Worm (Caenorhabditis elegans) whole organism, young adult: ENCODE measurements around the gene clec-187.

ENCODE experiments used
- B0019.2 ChIP-seq: fragments of 200-800 bp; sonication (Bioruptor generic); conservative IDR thresholded peaks from 2 replicates; pipeline ENCODE4 v1.3.6; 2022; ENCODE audit warnings: missing genetic modification reagents, missing genetic modification characterization, missing compliant biosample characterization
- C06A6.2 ChIP-seq: fragments of 200-800 bp; sonication (Bioruptor generic); conservative IDR thresholded peaks from 2 replicates; pipeline ENCODE4 v1.3.6; 2022; ENCODE audit warnings: missing genetic modification characterization, missing compliant biosample characterization
- D2030.7 ChIP-seq: fragments of 200-800 bp; sonication (Bioruptor generic); IDR thresholded peaks from 2 replicates; pipeline ENCODE4 v1.3.6; 2022; ENCODE audit warnings: missing genetic modification reagents, missing genetic modification characterization, missing compliant biosample characterization
- F22D6.2 ChIP-seq: sonication (generic microtip); optimal IDR thresholded peaks from 2 replicates; lab custom pipeline; 2016; ENCODE audit warnings: mild to moderate bottlenecking, missing genetic modification characterization, missing compliant biosample characterization
- F23B12.7 ChIP-seq: sonication (generic microtip); optimal IDR thresholded peaks from 2 replicates; lab custom pipeline; 2017; ENCODE audit warnings: missing genetic modification characterization, mild to moderate bottlenecking, missing compliant biosample characterization, antibody characterized with exemption, moderate library complexity; ENCODE audit not compliant: insufficient read depth
- F37B4.10 ChIP-seq: fragments of 200-800 bp; sonication (Bioruptor generic); IDR thresholded peaks from 2 replicates; pipeline ENCODE4 v1.3.6; 2022; ENCODE audit warnings: missing genetic modification characterization, missing compliant biosample characterization
- F39B2.1 ChIP-seq: fragments of 200-800 bp; sonication (Bioruptor generic); IDR thresholded peaks from 2 replicates; pipeline ENCODE4 v1.3.6; 2022; ENCODE audit warnings: missing genetic modification reagents, missing genetic modification characterization, missing compliant biosample characterization
- F57A8.1 ChIP-seq: fragments of 200-800 bp; sonication (Bioruptor generic); optimal IDR thresholded peaks from 2 replicates; lab custom pipeline; 2018; ENCODE audit warnings: mild to moderate bottlenecking, missing genetic modification characterization, moderate library complexity, missing compliant biosample characterization
- K12H6.12 ChIP-seq: fragments of 200-800 bp; sonication (Bioruptor generic); optimal IDR thresholded peaks from 2 replicates; lab custom pipeline; 2018; ENCODE audit warnings: mild to moderate bottlenecking, missing genetic modification characterization, missing compliant biosample characterization
- T07F8.4 ChIP-seq: sonication (generic microtip); optimal IDR thresholded peaks from 2 replicates; lab custom pipeline; 2016; ENCODE audit warnings: mild to moderate bottlenecking, missing genetic modification characterization, moderate library complexity, missing compliant biosample characterization
- ZK185.1 ChIP-seq: sonication (generic microtip); optimal IDR thresholded peaks from 2 replicates; lab custom pipeline; 2016; ENCODE audit warnings: mild to moderate bottlenecking, missing genetic modification characterization, missing compliant biosample characterization; ENCODE audit not compliant: poor library complexity, severe bottlenecking
- akir-1 ChIP-seq: fragments of 200-800 bp; sonication (Bioruptor generic); optimal IDR thresholded peaks from 2 replicates; lab custom pipeline; 2018; ENCODE audit warnings: mild to moderate bottlenecking, missing genetic modification characterization, moderate library complexity, missing compliant biosample characterization
- aptf-2 ChIP-seq: fragments of 200-800 bp; sonication (Bioruptor generic); conservative IDR thresholded peaks from 2 replicates; pipeline ENCODE4 v1.3.6; 2022; ENCODE audit warnings: missing genetic modification reagents, missing genetic modification characterization, missing compliant biosample characterization
- aptf-3 ChIP-seq: fragments of 200-800 bp; sonication (Bioruptor generic); IDR thresholded peaks from 2 replicates; pipeline ENCODE4 v1.3.6; 2022; ENCODE audit warnings: missing genetic modification characterization, missing compliant biosample characterization
- atf-7 ChIP-seq: sonication (generic microtip); optimal IDR thresholded peaks from 2 replicates; lab custom pipeline; 2017; ENCODE audit warnings: mild to moderate bottlenecking, missing genetic modification characterization, missing compliant biosample characterization
- attf-3 ChIP-seq: fragments of 200-800 bp; sonication (Bioruptor generic); conservative IDR thresholded peaks from 2 replicates; pipeline ENCODE4 v1.3.6; 2022; ENCODE audit warnings: missing genetic modification reagents, missing genetic modification characterization, missing compliant biosample characterization
- bed-1 ChIP-seq: fragments of 200-800 bp; sonication (Bioruptor generic); IDR thresholded peaks from 2 replicates; pipeline ENCODE4 v1.3.6; 2022; ENCODE audit warnings: missing genetic modification reagents, missing genetic modification characterization, missing compliant biosample characterization
- cebp-1 ChIP-seq, 2 experiments: fragments of 200-800 bp in 1 of 2; sonication (Bioruptor generic) in 1 of 2; sonication (generic microtip) in 1 of 2; IDR thresholded peaks in 1 of 2; optimal IDR thresholded peaks in 1 of 2; 2 replicates each; pipeline versions ENCODE4 v1.3.6 to Lab custom; 2017 to 2022; ENCODE audit warnings: missing compliant biosample characterization in 2 of 2, missing genetic modification characterization in 2 of 2, mild to moderate bottlenecking in 1 of 2, missing genetic modification reagents in 1 of 2, moderate library complexity in 1 of 2
- ceh-100 ChIP-seq: fragments of 200-800 bp; sonication (Bioruptor generic); IDR thresholded peaks from 2 replicates; pipeline ENCODE4 v1.3.6; 2022; ENCODE audit warnings: missing genetic modification reagents, missing genetic modification characterization, missing compliant biosample characterization
- ceh-27 ChIP-seq: fragments of 200-800 bp; sonication (Bioruptor generic); optimal IDR thresholded peaks from 2 replicates; lab custom pipeline; 2018; ENCODE audit warnings: mild to moderate bottlenecking, missing genetic modification characterization, moderate library complexity, missing compliant biosample characterization
- ceh-40 ChIP-seq: fragments of 200-800 bp; sonication (Bioruptor generic); IDR thresholded peaks from 2 replicates; pipeline ENCODE4 v1.3.6; 2022; ENCODE audit warnings: missing genetic modification characterization, missing compliant biosample characterization
- chd-7 ChIP-seq: sonication (generic microtip); optimal IDR thresholded peaks from 2 replicates; lab custom pipeline; 2016; ENCODE audit warnings: mild to moderate bottlenecking, missing genetic modification characterization, moderate library complexity, missing compliant biosample characterization
- dox-1 ChIP-seq: fragments of 200-800 bp; sonication (Bioruptor generic); IDR thresholded peaks from 2 replicates; pipeline ENCODE4 v1.3.6; 2022; ENCODE audit warnings: missing genetic modification reagents, missing genetic modification characterization, missing compliant biosample characterization
- egl-44 ChIP-seq: fragments of 200-800 bp; sonication (Bioruptor generic); IDR thresholded peaks from 2 replicates; pipeline ENCODE4 v1.3.6; 2022; ENCODE audit warnings: missing genetic modification reagents, missing genetic modification characterization, missing compliant biosample characterization
- hmg-1.2 ChIP-seq: fragments of 200-800 bp; sonication (Bioruptor generic); IDR thresholded peaks from 2 replicates; pipeline ENCODE4 v1.3.6; 2022; ENCODE audit warnings: missing genetic modification reagents, missing genetic modification characterization, missing compliant biosample characterization
- lin-40 ChIP-seq: sonication (generic microtip); optimal IDR thresholded peaks from 2 replicates; lab custom pipeline; 2016; ENCODE audit warnings: missing genetic modification characterization, mild to moderate bottlenecking, missing compliant biosample characterization, missing genotype, missing genetic modification reagents
- lsy-27 ChIP-seq: sonication (generic microtip); optimal IDR thresholded peaks from 2 replicates; lab custom pipeline; 2017; ENCODE audit warnings: missing genetic modification characterization, mild to moderate bottlenecking, missing compliant biosample characterization, antibody characterized with exemption, missing genotype, borderline replicate concordance; ENCODE audit not compliant: insufficient read depth
- madf-10 ChIP-seq: sonication (generic microtip); optimal IDR thresholded peaks from 2 replicates; lab custom pipeline; 2016; ENCODE audit warnings: mild to moderate bottlenecking, missing genetic modification characterization, missing compliant biosample characterization
- madf-6 ChIP-seq: fragments of 200-800 bp; sonication (Bioruptor generic); IDR thresholded peaks from 2 replicates; pipeline ENCODE4 v1.3.6; 2022; ENCODE audit warnings: missing genetic modification reagents, missing genetic modification characterization, missing compliant biosample characterization
- mel-28 ChIP-seq: sonication (generic microtip); optimal IDR thresholded peaks from 2 replicates; lab custom pipeline; 2016; ENCODE audit warnings: borderline replicate concordance, mild to moderate bottlenecking, missing genetic modification characterization, missing compliant biosample characterization
- nfya-1 ChIP-seq: sonication (generic microtip); optimal IDR thresholded peaks from 2 replicates; lab custom pipeline; 2017; ENCODE audit warnings: antibody characterized with exemption, missing compliant biosample characterization, missing genetic modification characterization, borderline replicate concordance; ENCODE audit not compliant: insufficient read depth
- nfya-2 ChIP-seq: fragments of 200-800 bp; sonication (Bioruptor generic); IDR thresholded peaks from 2 replicates; pipeline ENCODE4 v1.3.6; 2022; ENCODE audit warnings: missing genetic modification reagents, missing genetic modification characterization, missing compliant biosample characterization
- nfyb-1 ChIP-seq: fragments of 200-800 bp; sonication (Bioruptor generic); IDR thresholded peaks from 2 replicates; pipeline ENCODE4 v1.3.6; 2022; ENCODE audit warnings: missing genetic modification reagents, missing genetic modification characterization, missing compliant biosample characterization
- nhr-120 ChIP-seq: fragments of 200-800 bp; sonication (Bioruptor generic); IDR thresholded peaks from 2 replicates; pipeline ENCODE4 v1.3.6; 2022; ENCODE audit warnings: missing genetic modification characterization, missing compliant biosample characterization
- nhr-179 ChIP-seq: sonication (generic microtip); optimal IDR thresholded peaks from 2 replicates; lab custom pipeline; 2016; ENCODE audit warnings: mild to moderate bottlenecking, missing genetic modification characterization, missing compliant biosample characterization
- nhr-80 ChIP-seq: sonication (generic microtip); optimal IDR thresholded peaks from 2 replicates; lab custom pipeline; 2016; ENCODE audit warnings: missing genetic modification characterization, missing compliant biosample characterization
- pbrm-1 ChIP-seq: fragments of 200-800 bp; sonication (Bioruptor generic); IDR thresholded peaks from 2 replicates; pipeline ENCODE4 v1.3.6; 2022; ENCODE audit warnings: missing genetic modification reagents, missing genetic modification characterization, missing compliant biosample characterization
- pha-4 ChIP-seq: fragments of 150-350 bp; sonication (generic microtip); optimal IDR thresholded peaks from 2 replicates; lab custom pipeline; 2014; ENCODE audit warnings: missing biosample characterization, missing genetic modification reagents, missing genetic modification characterization
- rec-8 ChIP-seq, 2 experiments: sonication (generic microtip); optimal IDR thresholded peaks; 2 replicates each; lab custom pipeline; 2016; ENCODE audit warnings: mild to moderate bottlenecking in 2 of 2, missing genetic modification characterization in 2 of 2, missing genetic modification reagents in 2 of 2, missing genotype in 2 of 2, missing biosample characterization in 1 of 2, missing compliant biosample characterization in 1 of 2, moderate library complexity in 1 of 2
- repo-1 ChIP-seq: sonication (generic microtip); optimal IDR thresholded peaks from 2 replicates; lab custom pipeline; 2017; ENCODE audit warnings: mild to moderate bottlenecking, missing genetic modification characterization, missing compliant biosample characterization
- snpc-4 ChIP-seq, 5 experiments: fragments of 150-350 bp in 1 of 5; sonication (generic microtip) in 4 of 5; optimal IDR thresholded peaks; 2 replicates each; lab custom pipeline; 2014 to 2018; ENCODE audit warnings: missing genetic modification characterization in 5 of 5, missing biosample characterization in 3 of 5, antibody characterized with exemption in 2 of 5, mild to moderate bottlenecking in 2 of 5, missing compliant biosample characterization in 2 of 5, missing genotype in 2 of 5, moderate library complexity in 2 of 5, missing genetic modification reagents in 1 of 5
- tbp1 ChIP-seq: fragments of 200-800 bp; sonication (Bioruptor generic); optimal IDR thresholded peaks from 2 replicates; lab custom pipeline; 2018; ENCODE audit warnings: mild to moderate bottlenecking, missing genetic modification characterization, missing compliant biosample characterization
- tbx-9 ChIP-seq: sonication (generic microtip); optimal IDR thresholded peaks from 2 replicates; lab custom pipeline; 2016; ENCODE audit warnings: borderline replicate concordance, missing genetic modification characterization, inconsistent platforms, missing compliant biosample characterization
- unc-62 ChIP-seq: fragments of 150-350 bp; optimal IDR thresholded peaks from 2 replicates; lab custom pipeline; 2014; ENCODE audit warnings: missing biosample characterization, missing genetic modification reagents, missing genetic modification characterization
- ztf-18 ChIP-seq: sonication (generic microtip); optimal IDR thresholded peaks from 2 replicates; lab custom pipeline; 2016; ENCODE audit warnings: missing genotype, mild to moderate bottlenecking, missing genetic modification characterization, missing compliant biosample characterization
- ztf-22 ChIP-seq: fragments of 200-800 bp; sonication (Bioruptor generic); optimal IDR thresholded peaks from 2 replicates; lab custom pipeline; 2018; ENCODE audit warnings: mild to moderate bottlenecking, missing genetic modification characterization, moderate library complexity, missing compliant biosample characterization
- ztf-6 ChIP-seq: fragments of 200-800 bp; sonication (Bioruptor generic); IDR thresholded peaks from 2 replicates; pipeline ENCODE4 v1.3.6; 2022; ENCODE audit warnings: missing genetic modification reagents, missing genetic modification characterization, missing compliant biosample characterization

clec-187 gene

ce11 chrIV:12842121-12842520 is 29.2 kb downstream of the clec-187 start (continued):
- TF ChIP-seq lsy-27 (no peak), F23B12.7 (tag; lab: Kevin White, UChicago) (no peak), ceh-27 (GFP tag; lab: Kevin White, UChicago) (no peak), F22D6.2 (tag; lab: Kevin White, UChicago) (peak; percentile 66), egl-44 (GFP tag; lab: Robert Waterston, UW) (no peak), K12H6.12 (tag; lab: Kevin White, UChicago) (no peak), rec-8 (tag; optimal IDR thresholded peaks at IDR 0.05; lab: Kevin White, UChicago) (no peak), nhr-120 (no peak), D2030.7 (GFP tag; lab: Robert Waterston, UW) (no peak), F57A8.1 (GFP tag; lab: Kevin White, UChicago) (no peak), madf-10 (tag; lab: Kevin White, UChicago) (peak; percentile 26), chd-7 (tag; lab: Kevin White, UChicago) (no peak), C06A6.2 (GFP tag; lab: Robert Waterston, UW) (no peak), T07F8.4 (no peak), F39B2.1 (GFP tag; lab: Robert Waterston, UW) (no peak), B0019.2 (GFP tag; lab: Robert Waterston, UW) (no peak), lin-40 (tag; lab: Kevin White, UChicago) (peak; percentile 26), aptf-2 (GFP tag; lab: Robert Waterston, UW) (no peak), atf-7 (tag; lab: Kevin White, UChicago) (peak; percentile 54), akir-1 (no peak), madf-6 (GFP tag; lab: Robert Waterston, UW) (no peak), ztf-18 (tag; lab: Kevin White, UChicago) (no peak), nfya-1 (no peak), nhr-179 (no peak), ZK185.1 (tag; lab: Kevin White, UChicago) (peak; percentile 23), attf-3 (no peak), tbx-9 (tag; lab: Kevin White, UChicago) (no peak), F37B4.10 (no peak), repo-1 (tag; lab: Kevin White, UChicago) (no peak), ceh-100 (no peak), ztf-22 (peak; percentile 72), hmg-1.2 (GFP tag; lab: Robert Waterston, UW) (no peak), mel-28 (tag; lab: Kevin White, UChicago) (no peak), ceh-40 (GFP tag; lab: Robert Waterston, UW) (no peak), pha-4 (tag; lab: Kevin White, UChicago) (peak; percentile 44), nfyb-1 (GFP tag; lab: Robert Waterston, UW) (no peak), bed-1 (GFP tag; lab: Robert Waterston, UW) (no peak), snpc-4 (GFP tag; optimal IDR thresholded peaks at IDR 0.05; lab: Kevin White, UChicago) (no peak), snpc-4 (tag; optimal IDR thresholded peaks at IDR 0.05; lab: Kevin White, UChicago) (no peak), nhr-80 (tag; lab: Kevin White, UChicago) (peak; percentile 93), nfya-2 (GFP tag; lab: Robert Waterston, UW) (no peak), dox-1 (no peak), pbrm-1 (GFP tag; lab: Robert Waterston, UW) (no peak), tbp1 (peak; percentile 19), aptf-3 (GFP tag; lab: Robert Waterston, UW) (no peak), cebp-1 (GFP tag; IDR thresholded peaks at IDR 0.05; lab: Robert Waterston, UW) (no peak), cebp-1 (tag; optimal IDR thresholded peaks at IDR 0.05; lab: Kevin White, UChicago) (peak; percentile 22), unc-62 (GFP tag; lab: Kevin White, UChicago) (peak; percentile 82), ztf-6 (GFP tag; lab: Robert Waterston, UW) (no peak)
